Fruit fly (Drosophila melanogaster): Measurements from ENCODE around the gene tefu.

tefu gene

dm6 chr3R:15218824-15219576 is 23.0 kb downstream of the tefu start, which contains the start of the genes SIDL and CG12241 (continued):
- TF ChIP-seq jigr1 (GFP tag; IDR thresholded peaks at IDR 0.05): peak; percentile 88
- peak; percentile 88 for TF ChIP-seq ttk (GFP tag; IDR thresholded peaks at IDR 0.05)
- TF ChIP-seq tna (GFP tag; IDR thresholded peaks at IDR 0.05; ENCODE audit: partially characterized antibody): no peak
- peak; percentile 81 for TF ChIP-seq CG2199 (GFP tag; IDR thresholded peaks at IDR 0.05)
- TF ChIP-seq CG10565 (GFP tag; optimal IDR thresholded peaks at IDR 0.05): peak; percentile 16
- TF ChIP-seq esg (GFP tag; conservative IDR thresholded peaks at IDR 0.05): peak; percentile 20; the same call in 1 of the 2 replicates
- no peak for TF ChIP-seq Dfd (GFP tag; optimal IDR thresholded peaks at IDR 0.05)
- peak; percentile 82 for TF ChIP-seq gce (GFP tag; IDR thresholded peaks at IDR 0.05)
- TF ChIP-seq lov (optimal IDR thresholded peaks at IDR 0.05): no peak
- peak; percentile 88 for TF ChIP-seq lov (GFP tag; IDR thresholded peaks at IDR 0.05)
- no peak for TF ChIP-seq jing (GFP tag; optimal IDR thresholded peaks at IDR 0.05)
- TF ChIP-seq Chrac-16 (GFP tag; optimal IDR thresholded peaks at IDR 0.05): peak; percentile 63
- TF ChIP-seq Mrtf (GFP tag; IDR thresholded peaks at IDR 0.05): peak; percentile 85
- no peak for TF ChIP-seq CG5180 (GFP tag; optimal IDR thresholded peaks at IDR 0.05)
- no peak for TF ChIP-seq Hr39 (optimal IDR thresholded peaks at IDR 0.05)
- TF ChIP-seq eyg (GFP tag; optimal IDR thresholded peaks at IDR 0.05): peak; percentile 51
- peak; percentile 96 for TF ChIP-seq ranshi (GFP tag; IDR thresholded peaks at IDR 0.05)
- TF ChIP-seq CG9609 (GFP tag; optimal IDR thresholded peaks at IDR 0.05): peak; percentile 24
- TF ChIP-seq Stat92E (GFP tag; optimal IDR thresholded peaks at IDR 0.05): no peak
- TF ChIP-seq CG11560 (tag; IDR thresholded peaks at IDR 0.05): peak; percentile 85
- TF ChIP-seq C15 (GFP tag; IDR thresholded peaks at IDR 0.05): peak; percentile 80; the same call in 2 of the 3 replicates
- TF ChIP-seq Blimp-1 (GFP tag; optimal IDR thresholded peaks at IDR 0.05): peak; percentile 18

dm6 chr3R:15213362-15213989 is 28.6 kb downstream of the tefu start, which contains the start of the genes CG6654 and CG4210:
Gene CG6654 (minus strand): TSS chr3R:15213658.
Gene CG4210 (plus strand): TSS chr3R:15213974.
- TF ChIP-seq bowl (GFP tag; IDR thresholded peaks at IDR 0.05) (no peak), gfzf (GFP tag; optimal IDR thresholded peaks at IDR 0.05) (peak; percentile 86), CG8290 (GFP tag; optimal IDR thresholded peaks at IDR 0.05) (no peak), CG8290 (tag; optimal IDR thresholded peaks at IDR 0.05) (no peak), ttk (GFP tag; IDR thresholded peaks at IDR 0.05) (no peak), fd102C (GFP tag; optimal IDR thresholded peaks at IDR 0.05) (no peak), B-H1 (GFP tag; IDR thresholded peaks at IDR 0.05) (no peak), CG9797 (GFP tag; optimal IDR thresholded peaks at IDR 0.05) (peak; percentile 84), CG2199 (GFP tag; IDR thresholded peaks at IDR 0.05) (no peak), zf30C (GFP tag; optimal IDR thresholded peaks at IDR 0.05) (no peak), CG9932 (GFP tag; IDR thresholded peaks at IDR 0.05) (peak; percentile 54), CG3281 (GFP tag; optimal IDR thresholded peaks at IDR 0.05) (no peak), CG17361 (GFP tag; IDR thresholded peaks at IDR 0.05) (peak; percentile 33; the same call in 1 of the 3 replicates), lilli (GFP tag; optimal IDR thresholded peaks at IDR 0.05) (peak; percentile 31), unc-4 (GFP tag; IDR thresholded peaks at IDR 0.05; ENCODE audit: partially characterized antibody) (peak; percentile 51; the same call in 1 of the 2 replicates), Mes4 (GFP tag; optimal IDR thresholded peaks at IDR 0.05) (no peak), CG2116 (GFP tag; optimal IDR thresholded peaks at IDR 0.05) (peak; percentile 42), CG12104 (GFP tag; optimal IDR thresholded peaks at IDR 0.05) (peak; percentile 23), CG5245 (GFP tag; optimal IDR thresholded peaks at IDR 0.05) (no peak), chn (GFP tag; optimal IDR thresholded peaks at IDR 0.05) (no peak), Dek (tag; optimal IDR thresholded peaks at IDR 0.05) (no peak), ems (GFP tag; optimal IDR thresholded peaks at IDR 0.05) (no peak), CG31441 (GFP tag; IDR thresholded peaks at IDR 0.05) (peak; percentile 64), amos (GFP tag; IDR thresholded peaks at IDR 0.05; ENCODE audit: partially characterized antibody) (peak; percentile 49), CG2120 (GFP tag; optimal IDR thresholded peaks at IDR 0.05) (peak; percentile 53), CG13287 (GFP tag; IDR thresholded peaks at IDR 0.05; ENCODE audit: partially characterized antibody) (peak; percentile 83), CG15601 (tag; optimal IDR thresholded peaks at IDR 0.05) (peak; percentile 26), CG2712 (tag; optimal IDR thresholded peaks at IDR 0.05) (peak; percentile 49), CG16815 (GFP tag; optimal IDR thresholded peaks at IDR 0.05) (no peak)

Measured in whole organism, embryonic.